Fruit fly (Drosophila melanogaster): Measurements from ENCODE around the gene CG4619.

DNA sequence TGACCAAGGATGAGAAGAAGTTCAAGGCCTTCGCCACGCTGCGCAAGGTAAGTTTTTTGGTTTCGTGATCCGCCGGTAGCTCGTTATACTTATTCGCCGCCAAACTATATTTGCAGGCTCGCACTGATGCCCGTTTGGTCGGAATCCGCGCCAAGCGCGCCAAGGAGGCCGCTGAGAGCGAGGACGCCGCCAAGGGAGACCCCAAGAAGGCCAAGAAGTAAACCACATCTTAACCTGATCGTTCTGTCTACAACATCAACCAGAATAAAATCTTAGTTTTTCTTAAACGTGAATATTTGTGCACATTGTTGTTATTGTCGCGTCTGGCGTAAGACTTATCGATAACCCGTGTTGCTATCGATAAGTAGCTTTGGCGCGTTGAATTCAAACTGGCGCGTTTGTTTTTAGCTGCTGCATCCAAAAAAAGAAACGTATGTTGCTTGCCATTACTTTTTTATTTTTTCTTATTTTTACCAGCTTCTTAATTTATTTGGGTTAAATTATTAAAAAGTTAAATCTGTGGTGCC lies 29.6 kb downstream of the CG4619 start:
- no peak for TF ChIP-seq HLHmδ (GFP tag; optimal IDR thresholded peaks at IDR 0.05)
- no peak for TF ChIP-seq kay (GFP tag; optimal IDR thresholded peaks at IDR 0.05)
- no peak for TF ChIP-seq ara (GFP tag; IDR thresholded peaks at IDR 0.05)
- no peak for TF ChIP-seq CG1024 (GFP tag; IDR thresholded peaks at IDR 0.05)
- no peak for TF ChIP-seq CG3163 (GFP tag; optimal IDR thresholded peaks at IDR 0.05)
- no peak for TF ChIP-seq wor (GFP tag; IDR thresholded peaks at IDR 0.05)
- no peak for TF ChIP-seq CG31388 (GFP tag; optimal IDR thresholded peaks at IDR 0.05)
- no peak for TF ChIP-seq CG17912 (GFP tag; optimal IDR thresholded peaks at IDR 0.05)
- TF ChIP-seq CG7357 (GFP tag; IDR thresholded peaks at IDR 0.05): no peak
- TF ChIP-seq Elba2 (GFP tag; optimal IDR thresholded peaks at IDR 0.05): no peak
- TF ChIP-seq Side (GFP tag; optimal IDR thresholded peaks at IDR 0.05): no peak
- TF ChIP-seq ind (GFP tag; optimal IDR thresholded peaks at IDR 0.05): no peak
- TF ChIP-seq Sox102F (GFP tag; optimal IDR thresholded peaks at IDR 0.05): no peak
